Worm (Caenorhabditis elegans): Measurements from ENCODE around the gene try-10.

- TF ChIP-seq nhr-77 (tag; optimal IDR thresholded peaks at IDR 0.05) (no peak), zag-1 (tag; optimal IDR thresholded peaks at IDR 0.05) (no peak)
Observed at ce11 chrV:13026631-13027299, 13.7 kb upstream of the try-10 start.
